Fruit fly (Drosophila melanogaster) whole organism, embryonic: ENCODE results near the gene CG9289.
A peak's percentile ranks its signal among the peaks of the same experiment; 100 is the strongest.

Experiments used
- ATbp ChIP-seq: fragments of 200-800 bp; sonication (Bioruptor generic); optimal IDR thresholded peaks from 2 replicates; lab custom pipeline; 2017; ENCODE audit warnings: missing biosample characterization, mild to moderate bottlenecking, missing genetic modification characterization, missing genetic modification reagents
- CG10543 ChIP-seq: fragments of 200-800 bp; sonication (Bioruptor generic); optimal IDR thresholded peaks from 3 replicates; lab custom pipeline; 2017; ENCODE audit warnings: missing biosample characterization, mild to moderate bottlenecking, missing genetic modification characterization, moderate library complexity
- CG12659 ChIP-seq: fragments of 200-800 bp; sonication (Bioruptor generic); optimal IDR thresholded peaks from 3 replicates; lab custom pipeline; 2017; ENCODE audit warnings: mild to moderate bottlenecking, missing biosample characterization, missing genetic modification reagents, missing genetic modification characterization
- CG12769 ChIP-seq: fragments of 200-800 bp; sonication (Bioruptor generic); optimal IDR thresholded peaks from 2 replicates; lab custom pipeline; 2019; ENCODE audit warnings: missing biosample characterization, mild to moderate bottlenecking, missing genetic modification characterization, moderate library complexity
- CG12942 ChIP-seq: fragments of 200-800 bp; sonication (Bioruptor generic); optimal IDR thresholded peaks from 3 replicates; lab custom pipeline; 2016; ENCODE audit warnings: missing biosample characterization, missing genetic modification characterization
- CG13424 ChIP-seq: fragments of 200-800 bp; sonication (Bioruptor generic); optimal IDR thresholded peaks from 2 replicates; lab custom pipeline; 2019; ENCODE audit warnings: missing biosample characterization, mild to moderate bottlenecking, missing genetic modification characterization, moderate library complexity
- CG13894 ChIP-seq: fragments of 200-800 bp; sonication (Bioruptor generic); optimal IDR thresholded peaks from 3 replicates; lab custom pipeline; 2018; ENCODE audit warnings: missing biosample characterization, mild to moderate bottlenecking, missing genetic modification characterization, moderate library complexity
- CG15601 ChIP-seq: fragments of 200-800 bp; sonication (Bioruptor generic); optimal IDR thresholded peaks from 3 replicates; lab custom pipeline; 2019; ENCODE audit warnings: missing biosample characterization, mild to moderate bottlenecking, missing genetic modification characterization, moderate library complexity
- CG17186 ChIP-seq: fragments of 200-800 bp; sonication (Bioruptor generic); optimal IDR thresholded peaks from 3 replicates; lab custom pipeline; 2017; ENCODE audit warnings: missing biosample characterization, missing genetic modification reagents, missing genetic modification characterization
- CG17568 ChIP-seq: fragments of 200-800 bp; sonication (Bioruptor generic); optimal IDR thresholded peaks from 2 replicates; lab custom pipeline; 2018; ENCODE audit warnings: missing biosample characterization, mild to moderate bottlenecking, missing genetic modification characterization, moderate library complexity
- CG17912 ChIP-seq: fragments of 200-800 bp; sonication (Bioruptor generic); optimal IDR thresholded peaks from 2 replicates; lab custom pipeline; 2018; ENCODE audit warnings: missing biosample characterization, mild to moderate bottlenecking, missing genetic modification characterization
- CG18262 ChIP-seq: fragments of 200-800 bp; optimal IDR thresholded peaks from 3 replicates; lab custom pipeline; 2019; ENCODE audit warnings: missing biosample characterization, mild to moderate bottlenecking, missing genetic modification characterization, moderate library complexity
- CG1832 ChIP-seq: fragments of 200-800 bp; sonication (Bioruptor generic); optimal IDR thresholded peaks from 2 replicates; lab custom pipeline; 2017; ENCODE audit warnings: missing biosample characterization, mild to moderate bottlenecking, missing genetic modification characterization, inconsistent platforms
- CG18619 ChIP-seq: fragments of 200-800 bp; sonication (Bioruptor generic); optimal IDR thresholded peaks from 3 replicates; lab custom pipeline; 2017; ENCODE audit warnings: missing biosample characterization, mild to moderate bottlenecking, missing genetic modification characterization
- CG31224 ChIP-seq: fragments of 200-800 bp; sonication (Bioruptor generic); IDR thresholded peaks from 2 replicates; pipeline ENCODE4 v1.3.6; 2022; ENCODE audit warnings: missing biosample characterization, missing genetic modification characterization
- CG3847 ChIP-seq: fragments of 200-800 bp; sonication (Bioruptor generic); IDR thresholded peaks from 2 replicates; pipeline ENCODE4 v1.3.6; 2022; ENCODE audit warnings: missing biosample characterization, missing genetic modification characterization
- CG4424 ChIP-seq: fragments of 200-800 bp; sonication (Bioruptor generic); optimal IDR thresholded peaks from 3 replicates; lab custom pipeline; 2016; ENCODE audit warnings: missing biosample characterization, missing genetic modification characterization
- CG4707 ChIP-seq: fragments of 200-800 bp; sonication (Bioruptor generic); optimal IDR thresholded peaks from 2 replicates; lab custom pipeline; 2018; ENCODE audit warnings: missing biosample characterization, mild to moderate bottlenecking, missing genetic modification characterization, moderate library complexity
- CG7372 ChIP-seq: fragments of 200-800 bp; sonication (Bioruptor generic); IDR thresholded peaks from 2 replicates; pipeline ENCODE4 v1.3.6; 2022; ENCODE audit warnings: missing biosample characterization, missing genetic modification characterization
- CG7839 ChIP-seq: fragments of 200-800 bp; sonication (Bioruptor generic); optimal IDR thresholded peaks from 3 replicates; lab custom pipeline; 2018; ENCODE audit warnings: missing biosample characterization, mild to moderate bottlenecking, missing genetic modification characterization, moderate library complexity
- CG8290 ChIP-seq, 3 experiments: fragments of 200-800 bp; sonication (Bioruptor generic); optimal IDR thresholded peaks; 2 replicates each; lab custom pipeline; 2016 to 2019; ENCODE audit warnings: missing biosample characterization in 3 of 3, missing genetic modification characterization in 3 of 3, mild to moderate bottlenecking in 2 of 3, moderate library complexity in 1 of 3
- CG8944 ChIP-seq: fragments of 200-800 bp; sonication (Bioruptor generic); optimal IDR thresholded peaks from 3 replicates; lab custom pipeline; 2016; ENCODE audit warnings: missing biosample characterization, missing genetic modification characterization
- CG9817 ChIP-seq: fragments of 200-800 bp; sonication (Bioruptor generic); optimal IDR thresholded peaks from 2 replicates; lab custom pipeline; 2018; ENCODE audit warnings: missing biosample characterization, mild to moderate bottlenecking, missing genetic modification characterization, moderate library complexity
- Dll ChIP-seq: fragments of 200-800 bp; sonication (Bioruptor generic); IDR thresholded peaks from 4 replicates; pipeline ENCODE4 v1.3.6; 2022; ENCODE audit warnings: missing biosample characterization, missing genetic modification characterization; ENCODE audit not compliant: partially characterized antibody
- Ets65A ChIP-seq: fragments of 200-800 bp; sonication (Bioruptor generic); peaks from one replicate; lab custom pipeline; 2016; ENCODE audit warnings: missing biosample characterization, missing genetic modification characterization
- Hey ChIP-seq: fragments of 200-800 bp; sonication (Bioruptor generic); optimal IDR thresholded peaks from 3 replicates; lab custom pipeline; 2018; ENCODE audit warnings: missing biosample characterization, mild to moderate bottlenecking, missing genetic modification characterization
- HmgZ ChIP-seq: fragments of 200-800 bp; sonication (Bioruptor generic); optimal IDR thresholded peaks from 2 replicates; lab custom pipeline; 2018; ENCODE audit warnings: missing biosample characterization, mild to moderate bottlenecking, missing genetic modification characterization
- Hr78 ChIP-seq, 2 experiments: fragments of 200-800 bp in 1 of 2; fragments of >200 bp in 1 of 2; sonication (Bioruptor generic) in 1 of 2; optimal IDR thresholded peaks; 2 replicates each; lab custom pipeline; 2017 to 2019; ENCODE audit warnings: missing biosample characterization in 2 of 2, missing genetic modification characterization in 2 of 2, mild to moderate bottlenecking in 1 of 2, moderate library complexity in 1 of 2
- MESR4 ChIP-seq: fragments of 200-800 bp; sonication (Bioruptor generic); optimal IDR thresholded peaks from 2 replicates; lab custom pipeline; 2018; ENCODE audit warnings: missing biosample characterization, mild to moderate bottlenecking, missing genetic modification characterization, moderate library complexity
- Med ChIP-seq: fragments of 200-800 bp; sonication (Bioruptor generic); peaks from one replicate; lab custom pipeline; 2016; ENCODE audit warnings: missing biosample characterization, missing genetic modification characterization, mild to moderate bottlenecking, inconsistent platforms, moderate library complexity
- NfI ChIP-seq: fragments of 200-800 bp; sonication (Bioruptor generic); optimal IDR thresholded peaks from 3 replicates; lab custom pipeline; 2018; ENCODE audit warnings: missing biosample characterization, mild to moderate bottlenecking, missing genetic modification characterization, moderate library complexity
- abd-A ChIP-seq: fragments of 200-800 bp; sonication (Bioruptor generic); optimal IDR thresholded peaks from 3 replicates; lab custom pipeline; 2019; ENCODE audit warnings: missing biosample characterization, mild to moderate bottlenecking, missing genetic modification characterization, moderate library complexity
- cg ChIP-seq: fragments of 200-800 bp; sonication (Bioruptor generic); optimal IDR thresholded peaks from 3 replicates; lab custom pipeline; 2019; ENCODE audit warnings: missing biosample characterization, mild to moderate bottlenecking, missing genetic modification characterization, moderate library complexity
- chinmo ChIP-seq: fragments of 200-800 bp; sonication (Bioruptor generic); IDR thresholded peaks from 4 replicates; pipeline ENCODE4 v1.3.6; 2022; ENCODE audit warnings: missing biosample characterization, missing genetic modification characterization; ENCODE audit not compliant: partially characterized antibody
- fd64A ChIP-seq: fragments of 200-800 bp; sonication (Bioruptor generic); optimal IDR thresholded peaks from 3 replicates; lab custom pipeline; 2018; ENCODE audit warnings: missing biosample characterization, mild to moderate bottlenecking, missing genetic modification characterization
- grn ChIP-seq: fragments of 200-800 bp; sonication (Bioruptor generic); optimal IDR thresholded peaks from 3 replicates; lab custom pipeline; 2017; ENCODE audit warnings: missing biosample characterization, missing genetic modification characterization
- gsb-n ChIP-seq: fragments of 200-800 bp; sonication (Bioruptor generic); optimal IDR thresholded peaks from 3 replicates; lab custom pipeline; 2018; ENCODE audit warnings: missing biosample characterization, mild to moderate bottlenecking, missing genetic modification characterization
- lab ChIP-seq: fragments of 200-800 bp; sonication (Bioruptor generic); optimal IDR thresholded peaks from 3 replicates; lab custom pipeline; 2017; ENCODE audit warnings: missing biosample characterization, missing genetic modification characterization, mild to moderate bottlenecking, moderate library complexity, missing genetic modification reagents
- lilli ChIP-seq: fragments of 200-800 bp; sonication (Bioruptor generic); optimal IDR thresholded peaks from 3 replicates; lab custom pipeline; 2016; ENCODE audit warnings: missing biosample characterization, missing genetic modification characterization
- pzg ChIP-seq: fragments of 200-800 bp; sonication (Bioruptor generic); optimal IDR thresholded peaks from 3 replicates; lab custom pipeline; 2018; ENCODE audit warnings: missing biosample characterization, mild to moderate bottlenecking, missing genetic modification characterization, moderate library complexity
- sens ChIP-seq: fragments of 200-800 bp; sonication (Bioruptor generic); peaks from one replicate; lab custom pipeline; 2016; ENCODE audit warnings: missing biosample characterization, missing genetic modification characterization
- sens-2 ChIP-seq: fragments of 200-800 bp; sonication (Bioruptor generic); IDR thresholded peaks from 2 replicates; pipeline ENCODE4 v1.3.6; 2022; ENCODE audit warnings: missing biosample characterization, missing genetic modification characterization
- stc ChIP-seq: fragments of 200-800 bp; sonication (Bioruptor generic); IDR thresholded peaks from 2 replicates; pipeline ENCODE4 v1.3.6; 2022; ENCODE audit warnings: missing biosample characterization, missing genetic modification characterization
- tap ChIP-seq: fragments of 200-800 bp; optimal IDR thresholded peaks from 3 replicates; lab custom pipeline; 2019; ENCODE audit warnings: missing biosample characterization, mild to moderate bottlenecking, missing genetic modification characterization, moderate library complexity
- twi ChIP-seq: fragments of 200-800 bp; optimal IDR thresholded peaks from 2 replicates; lab custom pipeline; 2019; ENCODE audit warnings: missing biosample characterization, mild to moderate bottlenecking, missing genetic modification characterization, moderate library complexity
- wdn ChIP-seq: fragments of 200-800 bp; sonication (Bioruptor generic); IDR thresholded peaks from 2 replicates; pipeline ENCODE4 v1.3.6; 2022; ENCODE audit warnings: missing biosample characterization, missing genetic modification characterization

The CG9289 gene

DNA sequence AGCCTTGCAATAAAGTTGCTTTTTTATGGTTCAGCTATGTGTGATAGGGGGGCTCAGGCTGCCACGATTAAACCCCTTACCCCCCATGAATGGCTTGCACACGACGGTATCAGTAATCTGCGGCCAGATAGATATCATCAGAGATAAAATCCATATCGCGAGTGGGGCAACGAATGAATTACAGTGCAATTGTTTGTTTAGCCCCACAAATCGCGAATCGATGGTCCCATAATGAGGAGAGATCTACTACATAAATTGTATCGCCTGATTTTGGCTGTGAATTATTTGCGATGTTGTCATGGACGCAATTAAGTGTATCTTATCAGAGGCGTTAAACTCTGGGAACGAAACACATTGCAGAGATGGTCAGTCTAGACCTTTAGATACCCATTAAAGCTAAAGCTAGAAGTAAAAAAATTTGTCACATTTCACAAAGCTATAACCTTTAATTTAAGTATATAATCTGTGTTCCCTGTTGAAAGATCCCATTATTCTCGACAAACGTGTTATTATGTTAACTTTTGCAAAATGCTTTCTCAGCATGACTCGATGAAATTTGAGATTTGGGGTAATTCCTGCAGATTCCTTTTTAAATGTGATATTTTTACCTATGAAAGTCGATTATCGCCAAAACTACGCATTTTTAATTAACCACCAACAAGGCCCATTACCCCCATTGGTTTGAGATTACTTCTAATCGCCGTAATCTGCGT is 13.9 kb upstream of the CG9289 start (continued):
- TF ChIP-seq chinmo (peak; percentile 78; the same call in 2 of the 4 replicates), gsb-n (no peak), CG18619 (GFP tag; lab: Kevin White, UChicago) (no peak), stc (0 out of 2 replicates have a peak, but pooled peaks have one; percentile 8), CG10543 (GFP tag; lab: Kevin White, UChicago) (peak; percentile 33), grn (peak; percentile 83), lilli (GFP tag; lab: Kevin White, UChicago) (peak; percentile 44), CG7839 (peak; percentile 20), MESR4 (no peak), CG1832 (GFP tag; lab: Kevin White, UChicago) (no peak)

DNA sequence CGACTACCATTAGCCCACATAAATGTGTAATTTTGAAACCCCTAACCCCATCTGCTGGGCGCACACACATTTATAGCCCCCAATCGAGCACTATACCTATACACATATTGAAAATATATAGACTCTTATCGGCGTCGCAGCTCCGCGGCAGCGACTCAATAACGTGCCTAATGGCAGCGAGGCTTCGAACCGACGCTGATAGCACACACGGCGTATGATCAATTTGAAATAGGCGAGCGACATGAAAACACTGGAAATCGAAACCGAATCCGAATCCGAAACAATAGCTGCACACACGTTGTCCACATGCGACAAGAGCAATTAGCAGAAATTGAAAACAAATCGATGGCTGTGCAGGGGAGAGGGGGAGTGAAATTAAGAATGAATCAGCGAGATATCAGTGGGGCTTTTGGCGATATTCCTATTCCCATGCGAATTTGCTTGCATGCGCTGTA is 10.1 kb upstream of the CG9289 start:
- peak; percentile 89 for TF ChIP-seq Hey (tag; lab: Kevin White, UChicago)
- no peak for TF ChIP-seq CG8290 (GFP tag; optimal IDR thresholded peaks at IDR 0.05; lab: Kevin White, UChicago)
- TF ChIP-seq CG8290 (tag; optimal IDR thresholded peaks at IDR 0.05; lab: Kevin White, UChicago), result peak in 1 of 2 experiments; percentile 37
- peak; percentile 24 for TF ChIP-seq cg
- peak; percentile 64 for TF ChIP-seq HmgZ (tag; lab: Kevin White, UChicago)
- TF ChIP-seq CG17186 (GFP tag; lab: Kevin White, UChicago), result no peak
- no peak for TF ChIP-seq CG15601 (tag; lab: Kevin White, UChicago)
- no peak for TF ChIP-seq CG12942
- 0 out of 2 replicates have a peak, but pooled peaks have one; percentile 23 for TF ChIP-seq wdn (GFP tag; lab: Robert Waterston, UW)
- TF ChIP-seq sens-2 (GFP tag; lab: Robert Waterston, UW), result no peak
- TF ChIP-seq Hr78 (GFP tag; optimal IDR thresholded peaks at IDR 0.05; lab: Kevin White, UChicago), result peak in 1 of 2 experiments; percentile 3
- no peak for TF ChIP-seq CG4424 (GFP tag; lab: Kevin White, UChicago)
- no peak for TF ChIP-seq CG18262 (tag; lab: Kevin White, UChicago)
- peak; percentile 73 for TF ChIP-seq sens (GFP tag; lab: Kevin White, UChicago)
- 0 out of 2 replicates have a peak, but pooled peaks have one; percentile 13 for TF ChIP-seq CG31224 (GFP tag; lab: Robert Waterston, UW)
- 0 out of 2 replicates have a peak, but pooled peaks have one; percentile 23 for TF ChIP-seq CG3847 (GFP tag; lab: Robert Waterston, UW)
- TF ChIP-seq CG7372 (GFP tag; lab: Robert Waterston, UW), result peak; percentile 63; the same call in 1 of the 2 replicates
- TF ChIP-seq CG17568 (GFP tag; lab: Kevin White, UChicago), result peak; percentile 45
- peak; percentile 2 for TF ChIP-seq CG13424
- TF ChIP-seq CG12769 (tag; lab: Kevin White, UChicago), result peak; percentile 0
- peak; percentile 60 for TF ChIP-seq abd-A
- TF ChIP-seq tap, result peak; percentile 48
- no peak for TF ChIP-seq CG8944 (GFP tag; lab: Kevin White, UChicago)
- TF ChIP-seq Dll (GFP tag; lab: Robert Waterston, UW), result no peak
- TF ChIP-seq CG13894 (tag; lab: Kevin White, UChicago), result peak; percentile 91
- TF ChIP-seq pzg, result no peak
- TF ChIP-seq NfI (GFP tag; lab: Kevin White, UChicago), result peak; percentile 11
- peak; percentile 22 for TF ChIP-seq CG9817 (tag; lab: Kevin White, UChicago)
- TF ChIP-seq CG4707 (GFP tag; lab: Kevin White, UChicago), result peak; percentile 9
- TF ChIP-seq Med (GFP tag; lab: Kevin White, UChicago), result peak; percentile 80
- no peak for TF ChIP-seq CG12659 (GFP tag; lab: Kevin White, UChicago)
- TF ChIP-seq twi (tag; lab: Kevin White, UChicago), result peak; percentile 3
- TF ChIP-seq chinmo, result peak; percentile 87
- TF ChIP-seq lab (GFP tag; lab: Kevin White, UChicago), result peak; percentile 85
- TF ChIP-seq fd64A (GFP tag; lab: Kevin White, UChicago), result peak; percentile 34
- TF ChIP-seq ATbp, result peak; percentile 30
- TF ChIP-seq Ets65A, result no peak
- TF ChIP-seq CG17912 (GFP tag; lab: Kevin White, UChicago), result peak; percentile 13
